Worm (Caenorhabditis elegans) whole organism, L4/young adult: Measurements from ENCODE around the gene T07C4.12.

Source experiments
- W03F9.2 ChIP-seq: fragments of 150-350 bp; optimal IDR thresholded peaks from 2 replicates; lab custom pipeline; 2014; ENCODE audit warnings: missing biosample characterization, missing genetic modification characterization
- dao-5 ChIP-seq: sonication (generic microtip); optimal IDR thresholded peaks from 2 replicates; lab custom pipeline; 2016; ENCODE audit warnings: missing genotype, missing genetic modification characterization, moderate library complexity, missing compliant biosample characterization
- him-1 ChIP-seq: sonication (generic microtip); optimal IDR thresholded peaks from 2 replicates; lab custom pipeline; 2016; ENCODE audit warnings: missing genotype, missing genetic modification reagents, missing genetic modification characterization, missing compliant biosample characterization

- TF ChIP-seq W03F9.2 (tag; lab: Kevin White, UChicago) (no peak), him-1 (tag; lab: Kevin White, UChicago) (no peak), dao-5 (tag; lab: Kevin White, UChicago) (no peak)
Measured at ce11 chrIII:10380640-10381039, 48.2 kb upstream of the T07C4.12 start.
